Worm (Caenorhabditis elegans) whole organism, young adult: Measurements from ENCODE around the gene ubc-17.

Source experiments
- B0035.1 ChIP-seq: sonication (generic microtip); optimal IDR thresholded peaks from 2 replicates; lab custom pipeline; 2016; ENCODE audit warnings: missing genetic modification characterization, mild to moderate bottlenecking, missing compliant biosample characterization, missing genotype, missing genetic modification reagents
- C17E4.6 ChIP-seq: fragments of 200-800 bp; sonication (Bioruptor generic); IDR thresholded peaks from 2 replicates; pipeline ENCODE4 v1.3.6; 2022; ENCODE audit warnings: missing genetic modification reagents, missing genetic modification characterization, missing compliant biosample characterization
- F10E7.11 ChIP-seq: sonication (generic microtip); optimal IDR thresholded peaks from 2 replicates; lab custom pipeline; 2017; ENCODE audit warnings: mild to moderate bottlenecking, missing genetic modification characterization, moderate library complexity, missing compliant biosample characterization
- F52B5.7 ChIP-seq: sonication (generic microtip); optimal IDR thresholded peaks from 2 replicates; lab custom pipeline; 2016; ENCODE audit warnings: mild to moderate bottlenecking, missing genetic modification characterization, missing compliant biosample characterization
- F55B11.4 ChIP-seq: sonication (generic microtip); optimal IDR thresholded peaks from 2 replicates; lab custom pipeline; 2016; ENCODE audit warnings: missing compliant biosample characterization, missing genetic modification characterization, borderline replicate concordance; ENCODE audit not compliant: insufficient read depth
- T07F8.4 ChIP-seq: sonication (generic microtip); optimal IDR thresholded peaks from 2 replicates; lab custom pipeline; 2016; ENCODE audit warnings: mild to moderate bottlenecking, missing genetic modification characterization, moderate library complexity, missing compliant biosample characterization
- Y53F4B.3 ChIP-seq: fragments of 200-800 bp; sonication (Bioruptor generic); IDR thresholded peaks from 2 replicates; pipeline ENCODE4 v1.3.6; 2022; ENCODE audit warnings: missing genetic modification reagents, missing genetic modification characterization, missing compliant biosample characterization
- Y53G8AR.9 ChIP-seq: fragments of 200-800 bp; sonication (Bioruptor generic); conservative IDR thresholded peaks from 2 replicates; pipeline ENCODE4 v1.3.6; 2022; ENCODE audit warnings: missing genetic modification reagents, missing genetic modification characterization, missing compliant biosample characterization
- akir-1 ChIP-seq: fragments of 200-800 bp; sonication (Bioruptor generic); optimal IDR thresholded peaks from 2 replicates; lab custom pipeline; 2018; ENCODE audit warnings: mild to moderate bottlenecking, missing genetic modification characterization, moderate library complexity, missing compliant biosample characterization
- ama-1 ChIP-seq, 3 experiments: fragments of 150-350 bp in 1 of 3; sonication (generic microtip) in 2 of 3; optimal IDR thresholded peaks; 2 replicates each; lab custom pipeline; 2014 to 2018; ENCODE audit warnings: missing biosample characterization in 2 of 3, missing genetic modification characterization in 2 of 3, missing genetic modification reagents in 2 of 3
- attf-5 ChIP-seq: fragments of 200-800 bp; sonication (Bioruptor generic); optimal IDR thresholded peaks from 2 replicates; lab custom pipeline; 2018; ENCODE audit warnings: mild to moderate bottlenecking, missing genetic modification characterization, missing compliant biosample characterization
- ccch-3 ChIP-seq: fragments of 200-800 bp; sonication (Bioruptor generic); optimal IDR thresholded peaks from 2 replicates; lab custom pipeline; 2018; ENCODE audit warnings: mild to moderate bottlenecking, missing genetic modification characterization, missing compliant biosample characterization
- cebp-1 ChIP-seq, 2 experiments: fragments of 200-800 bp in 1 of 2; sonication (Bioruptor generic) in 1 of 2; sonication (generic microtip) in 1 of 2; IDR thresholded peaks in 1 of 2; optimal IDR thresholded peaks in 1 of 2; 2 replicates each; pipeline versions ENCODE4 v1.3.6 to Lab custom; 2017 to 2022; ENCODE audit warnings: missing compliant biosample characterization in 2 of 2, missing genetic modification characterization in 2 of 2, mild to moderate bottlenecking in 1 of 2, missing genetic modification reagents in 1 of 2, moderate library complexity in 1 of 2
- ceh-40 ChIP-seq: fragments of 200-800 bp; sonication (Bioruptor generic); IDR thresholded peaks from 2 replicates; pipeline ENCODE4 v1.3.6; 2022; ENCODE audit warnings: missing genetic modification characterization, missing compliant biosample characterization
- ceh-58 ChIP-seq: fragments of 200-800 bp; sonication (Bioruptor generic); IDR thresholded peaks from 2 replicates; pipeline ENCODE4 v1.3.6; 2022; ENCODE audit warnings: missing genetic modification characterization, missing compliant biosample characterization
- ekl-4 ChIP-seq: fragments of 200-800 bp; sonication (Bioruptor generic); IDR thresholded peaks from 2 replicates; pipeline ENCODE4 v1.3.6; 2022; ENCODE audit warnings: missing genetic modification reagents, missing genetic modification characterization, missing compliant biosample characterization
- ets-4 ChIP-seq: fragments of 200-800 bp; sonication (Bioruptor generic); optimal IDR thresholded peaks from 2 replicates; lab custom pipeline; 2018; ENCODE audit warnings: mild to moderate bottlenecking, missing genetic modification characterization, missing compliant biosample characterization
- gei-17 ChIP-seq: fragments of 200-800 bp; sonication (Bioruptor generic); optimal IDR thresholded peaks from 2 replicates; lab custom pipeline; 2018; ENCODE audit warnings: mild to moderate bottlenecking, missing genetic modification characterization, missing compliant biosample characterization
- let-607 ChIP-seq, 2 experiments: fragments of 200-800 bp in 1 of 2; sonication (Bioruptor generic) in 1 of 2; sonication (generic microtip) in 1 of 2; optimal IDR thresholded peaks; 2 replicates each; lab custom pipeline; 2016 to 2018; ENCODE audit warnings: mild to moderate bottlenecking in 2 of 2, missing compliant biosample characterization in 2 of 2, missing genetic modification characterization in 2 of 2, moderate library complexity in 2 of 2, missing genotype in 1 of 2
- lsy-27 ChIP-seq: sonication (generic microtip); optimal IDR thresholded peaks from 2 replicates; lab custom pipeline; 2017; ENCODE audit warnings: missing genetic modification characterization, mild to moderate bottlenecking, missing compliant biosample characterization, antibody characterized with exemption, missing genotype, borderline replicate concordance; ENCODE audit not compliant: insufficient read depth
- madf-10 ChIP-seq: sonication (generic microtip); optimal IDR thresholded peaks from 2 replicates; lab custom pipeline; 2016; ENCODE audit warnings: mild to moderate bottlenecking, missing genetic modification characterization, missing compliant biosample characterization
- madf-6 ChIP-seq: fragments of 200-800 bp; sonication (Bioruptor generic); IDR thresholded peaks from 2 replicates; pipeline ENCODE4 v1.3.6; 2022; ENCODE audit warnings: missing genetic modification reagents, missing genetic modification characterization, missing compliant biosample characterization
- mcd-1 ChIP-seq: fragments of 200-800 bp; sonication (Bioruptor generic); IDR thresholded peaks from 2 replicates; pipeline ENCODE4 v1.3.6; 2022; ENCODE audit warnings: missing genetic modification reagents, missing genetic modification characterization, missing compliant biosample characterization
- mel-28 ChIP-seq: sonication (generic microtip); optimal IDR thresholded peaks from 2 replicates; lab custom pipeline; 2016; ENCODE audit warnings: borderline replicate concordance, mild to moderate bottlenecking, missing genetic modification characterization, missing compliant biosample characterization
- mes-4 ChIP-seq: sonication (generic microtip); optimal IDR thresholded peaks from 2 replicates; lab custom pipeline; 2016; ENCODE audit warnings: missing genotype, missing genetic modification characterization, missing compliant biosample characterization
- mxl-1 ChIP-seq: sonication (generic microtip); optimal IDR thresholded peaks from 2 replicates; lab custom pipeline; 2016; ENCODE audit warnings: missing genetic modification characterization, missing compliant biosample characterization
- nfyb-1 ChIP-seq: fragments of 200-800 bp; sonication (Bioruptor generic); IDR thresholded peaks from 2 replicates; pipeline ENCODE4 v1.3.6; 2022; ENCODE audit warnings: missing genetic modification reagents, missing genetic modification characterization, missing compliant biosample characterization
- nhr-90 ChIP-seq: sonication (generic microtip); optimal IDR thresholded peaks from 2 replicates; lab custom pipeline; 2016; ENCODE audit warnings: missing genotype, mild to moderate bottlenecking, missing genetic modification characterization, missing compliant biosample characterization
- rec-8 ChIP-seq, 2 experiments: sonication (generic microtip); optimal IDR thresholded peaks; 2 replicates each; lab custom pipeline; 2016; ENCODE audit warnings: mild to moderate bottlenecking in 2 of 2, missing genetic modification characterization in 2 of 2, missing genetic modification reagents in 2 of 2, missing genotype in 2 of 2, missing biosample characterization in 1 of 2, missing compliant biosample characterization in 1 of 2, moderate library complexity in 1 of 2
- sea-2 ChIP-seq: fragments of 200-800 bp; sonication (Bioruptor generic); IDR thresholded peaks from 2 replicates; pipeline ENCODE4 v1.3.6; 2022; ENCODE audit warnings: missing genetic modification characterization, missing compliant biosample characterization
- snpc-3.4 ChIP-seq: sonication (generic microtip); optimal IDR thresholded peaks from 2 replicates; lab custom pipeline; 2017; ENCODE audit warnings: missing genetic modification characterization, mild to moderate bottlenecking, missing compliant biosample characterization, antibody characterized with exemption, moderate library complexity, missing genotype, missing genetic modification reagents
- tbp1 ChIP-seq: fragments of 200-800 bp; sonication (Bioruptor generic); optimal IDR thresholded peaks from 2 replicates; lab custom pipeline; 2018; ENCODE audit warnings: mild to moderate bottlenecking, missing genetic modification characterization, missing compliant biosample characterization
- xnd-1 ChIP-seq: sonication (generic microtip); optimal IDR thresholded peaks from 2 replicates; lab custom pipeline; 2016; ENCODE audit warnings: missing genotype, missing genetic modification reagents, missing genetic modification characterization, missing compliant biosample characterization
- zfh-2 ChIP-seq: fragments of 200-800 bp; sonication (Bioruptor generic); conservative IDR thresholded peaks from 2 replicates; pipeline ENCODE4 v1.3.6; 2022; ENCODE audit warnings: missing genetic modification reagents, missing genetic modification characterization, missing compliant biosample characterization
- ztf-18 ChIP-seq: sonication (generic microtip); optimal IDR thresholded peaks from 2 replicates; lab custom pipeline; 2016; ENCODE audit warnings: missing genotype, mild to moderate bottlenecking, missing genetic modification characterization, missing compliant biosample characterization
- ztf-3 ChIP-seq: fragments of 200-800 bp; sonication (Bioruptor generic); optimal IDR thresholded peaks from 2 replicates; lab custom pipeline; 2018; ENCODE audit warnings: mild to moderate bottlenecking, missing genetic modification characterization, missing compliant biosample characterization

Gene ubc-17

DNA sequence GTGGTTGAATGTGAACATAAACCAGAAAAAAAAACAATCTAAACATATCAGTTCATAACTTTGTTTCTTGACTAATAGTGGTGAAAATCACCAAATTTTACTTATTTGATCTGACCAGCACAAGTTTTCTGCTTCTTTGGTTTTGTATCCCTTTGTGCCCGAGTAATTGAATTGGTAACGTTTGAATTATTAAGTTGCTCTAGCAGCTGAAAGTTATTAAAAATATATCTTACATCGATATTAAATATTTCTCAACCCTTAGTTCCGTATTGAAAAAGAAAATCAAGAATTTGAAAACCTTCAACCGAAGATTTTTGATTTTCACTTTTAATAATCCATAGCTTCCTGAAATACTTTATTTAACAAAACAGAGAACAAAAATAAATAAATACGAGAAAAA, 15.6 kb downstream of the ubc-17 start:
- no peak for TF ChIP-seq F52B5.7 (tag; lab: Kevin White, UChicago)
- no peak for TF ChIP-seq tbp1 (GFP tag; lab: Kevin White, UChicago)
- no peak for TF ChIP-seq madf-10
- no peak for TF ChIP-seq ama-1 (optimal IDR thresholded peaks at IDR 0.05; lab: Kevin White, UChicago)
- TF ChIP-seq ama-1 (GFP tag; optimal IDR thresholded peaks at IDR 0.05; lab: Kevin White, UChicago) = no peak
- no peak for TF ChIP-seq T07F8.4
- no peak for TF ChIP-seq nhr-90 (tag; lab: Kevin White, UChicago)
- TF ChIP-seq snpc-3.4 = no peak
- no peak for TF ChIP-seq cebp-1 (GFP tag; IDR thresholded peaks at IDR 0.05; lab: Robert Waterston, UW)
- no peak for TF ChIP-seq cebp-1 (tag; optimal IDR thresholded peaks at IDR 0.05; lab: Kevin White, UChicago)
- no peak for TF ChIP-seq ceh-40 (GFP tag; lab: Robert Waterston, UW)
- no peak for TF ChIP-seq ccch-3 (GFP tag; lab: Kevin White, UChicago)
- no peak for TF ChIP-seq ets-4 (GFP tag; lab: Kevin White, UChicago)
- TF ChIP-seq C17E4.6 (GFP tag; lab: Robert Waterston, UW) = no peak
- TF ChIP-seq F55B11.4 (tag; lab: Kevin White, UChicago) = no peak
- no peak for TF ChIP-seq madf-6
- no peak for TF ChIP-seq sea-2 (GFP tag; lab: Robert Waterston, UW)
- no peak for TF ChIP-seq ztf-18 (tag; lab: Kevin White, UChicago)
- TF ChIP-seq ekl-4 (GFP tag; lab: Robert Waterston, UW) = no peak
- no peak for TF ChIP-seq mes-4 (tag; lab: Kevin White, UChicago)
- TF ChIP-seq, all 124 proteins: peak for 0

DNA sequence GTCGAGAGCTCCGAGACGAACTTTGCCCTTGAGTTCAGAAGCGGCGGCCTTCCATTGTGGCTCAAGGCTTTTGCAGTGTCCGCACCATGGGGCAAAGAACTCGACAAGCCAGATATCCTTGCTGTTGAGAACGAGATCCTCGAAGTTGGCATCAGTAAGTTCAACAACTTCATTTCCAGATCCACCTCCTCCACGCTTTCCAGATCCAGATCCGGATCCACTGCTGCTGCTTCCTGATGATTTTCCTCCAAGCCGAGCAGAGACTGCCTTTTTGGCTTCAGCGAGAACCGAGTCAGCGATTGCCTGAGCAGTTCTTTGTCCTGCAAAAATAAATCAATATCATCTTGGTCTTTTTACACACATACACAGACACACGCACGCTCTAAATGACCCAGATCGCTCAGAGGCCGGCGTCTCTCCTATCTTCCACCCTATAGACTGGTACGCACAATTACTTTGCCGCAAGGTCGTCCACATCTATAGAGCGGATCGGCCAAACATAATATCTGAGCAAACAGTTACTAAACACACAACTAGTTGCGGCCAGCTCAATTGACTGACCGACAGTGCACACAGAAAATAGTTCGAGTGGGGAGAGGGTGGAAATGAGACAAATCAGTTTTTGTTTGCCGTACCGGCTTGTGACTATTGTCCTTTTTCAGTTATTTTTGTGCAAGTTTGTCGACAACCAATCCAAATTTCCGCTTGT, 17.0 kb downstream of the ubc-17 start:
- TF ChIP-seq mxl-1 (no peak), mes-4 (tag; lab: Kevin White, UChicago) (no peak), Y53F4B.3 (GFP tag; lab: Robert Waterston, UW) (no peak), gei-17 (GFP tag; lab: Kevin White, UChicago) (no peak), rec-8 (tag; optimal IDR thresholded peaks at IDR 0.05; lab: Kevin White, UChicago) (no peak), ztf-3 (no peak), xnd-1 (tag; lab: Kevin White, UChicago) (no peak), ekl-4 (GFP tag; lab: Robert Waterston, UW) (no peak), ceh-58 (GFP tag; lab: Robert Waterston, UW) (no peak), nfyb-1 (GFP tag; lab: Robert Waterston, UW) (0 out of 2 replicates have a peak, but pooled peaks have one; percentile 8), akir-1 (GFP tag; lab: Kevin White, UChicago) (no peak), F10E7.11 (tag; lab: Kevin White, UChicago) (no peak), mcd-1 (GFP tag; lab: Robert Waterston, UW) (0 out of 2 replicates have a peak, but pooled peaks have one; percentile 5), let-607 (tag; optimal IDR thresholded peaks at IDR 0.05; lab: Kevin White, UChicago) (no peak), lsy-27 (tag; lab: Kevin White, UChicago) (no peak), nhr-90 (tag; lab: Kevin White, UChicago) (no peak), attf-5 (no peak), zfh-2 (GFP tag; lab: Robert Waterston, UW) (peak; percentile 58; the same call in 1 of the 2 replicates), B0035.1 (tag; lab: Kevin White, UChicago) (no peak), Y53G8AR.9 (GFP tag; lab: Robert Waterston, UW) (no peak), mel-28 (tag; lab: Kevin White, UChicago) (no peak)
